Fruit fly (Drosophila melanogaster) whole organism, embryonic: ENCODE results near the gene dmrt93B.

Experiments used
- Bdp1 ChIP-seq: fragments of 200-800 bp; sonication (Bioruptor generic); optimal IDR thresholded peaks from 3 replicates; lab custom pipeline; 2016; ENCODE audit warnings: missing biosample characterization, missing genetic modification characterization
- Bgb ChIP-seq: fragments of 200-800 bp; sonication (Bioruptor generic); IDR thresholded peaks from 2 replicates; pipeline ENCODE4 v1.3.6; 2022; ENCODE audit warnings: missing biosample characterization, missing genetic modification characterization; ENCODE audit not compliant: partially characterized antibody
- BtbVII ChIP-seq: fragments of 200-800 bp; sonication (Bioruptor generic); optimal IDR thresholded peaks from 3 replicates; lab custom pipeline; 2017; ENCODE audit warnings: missing biosample characterization, mild to moderate bottlenecking, missing genetic modification characterization
- Bteb2 ChIP-seq: fragments of 200-800 bp; sonication (Bioruptor generic); optimal IDR thresholded peaks from 2 replicates; lab custom pipeline; 2016; ENCODE audit warnings: missing biosample characterization, missing genetic modification characterization
- CG1024 ChIP-seq: fragments of 200-800 bp; sonication (Bioruptor generic); IDR thresholded peaks from 2 replicates; pipeline ENCODE4 v1.3.6; 2022; ENCODE audit warnings: missing biosample characterization, missing genetic modification characterization
- CG10267 ChIP-seq: fragments of 200-800 bp; sonication (Bioruptor generic); optimal IDR thresholded peaks from 2 replicates; lab custom pipeline; 2018; ENCODE audit warnings: missing biosample characterization, mild to moderate bottlenecking, missing genetic modification characterization, moderate library complexity
- CG10959 ChIP-seq: fragments of 200-800 bp; sonication (Bioruptor generic); IDR thresholded peaks from 2 replicates; pipeline ENCODE4 v1.3.6; 2022; ENCODE audit warnings: missing biosample characterization, missing genetic modification characterization
- CG11398 ChIP-seq: fragments of 200-800 bp; sonication (Bioruptor generic); optimal IDR thresholded peaks from 2 replicates; lab custom pipeline; 2016; ENCODE audit warnings: missing biosample characterization, missing genetic modification characterization
- CG11695 ChIP-seq: fragments of 200-800 bp; sonication (Bioruptor generic); IDR thresholded peaks from 3 replicates; pipeline ENCODE4 v1.3.6; 2022; ENCODE audit warnings: missing biosample characterization, missing genetic modification characterization
- CG11696 ChIP-seq: fragments of 200-800 bp; sonication (Bioruptor generic); IDR thresholded peaks from 2 replicates; pipeline ENCODE4 v1.3.6; 2022; ENCODE audit warnings: missing biosample characterization, missing genetic modification characterization
- CG12104 ChIP-seq: fragments of 200-800 bp; sonication (Bioruptor generic); optimal IDR thresholded peaks from 3 replicates; lab custom pipeline; 2016; ENCODE audit warnings: missing biosample characterization, missing genetic modification characterization
- CG12769 ChIP-seq: fragments of 200-800 bp; sonication (Bioruptor generic); optimal IDR thresholded peaks from 2 replicates; lab custom pipeline; 2019; ENCODE audit warnings: missing biosample characterization, mild to moderate bottlenecking, missing genetic modification characterization, moderate library complexity
- CG12942 ChIP-seq: fragments of 200-800 bp; sonication (Bioruptor generic); optimal IDR thresholded peaks from 3 replicates; lab custom pipeline; 2016; ENCODE audit warnings: missing biosample characterization, missing genetic modification characterization
- CG13123 ChIP-seq: fragments of 200-800 bp; sonication (Bioruptor generic); optimal IDR thresholded peaks from 2 replicates; lab custom pipeline; 2016; ENCODE audit warnings: missing biosample characterization, missing genetic modification characterization
- CG16779 ChIP-seq: fragments of 200-800 bp; sonication (Bioruptor generic); IDR thresholded peaks from 2 replicates; pipeline ENCODE4 v1.3.6; 2022; ENCODE audit warnings: missing biosample characterization, missing genetic modification characterization
- CG17612 ChIP-seq: fragments of 200-800 bp; sonication (Bioruptor generic); IDR thresholded peaks from 2 replicates; pipeline ENCODE4 v1.3.6; 2022; ENCODE audit warnings: missing biosample characterization, missing genetic modification characterization
- CG1792 ChIP-seq: fragments of 200-800 bp; sonication (Bioruptor generic); optimal IDR thresholded peaks from 2 replicates; lab custom pipeline; 2016; ENCODE audit warnings: missing biosample characterization, missing genetic modification characterization
- CG18262 ChIP-seq: fragments of 200-800 bp; optimal IDR thresholded peaks from 3 replicates; lab custom pipeline; 2019; ENCODE audit warnings: missing biosample characterization, mild to moderate bottlenecking, missing genetic modification characterization, moderate library complexity
- CG2889 ChIP-seq: fragments of 200-800 bp; sonication (Bioruptor generic); IDR thresholded peaks from 3 replicates; pipeline ENCODE4 v1.3.6; 2022; ENCODE audit warnings: missing biosample characterization, missing genetic modification characterization
- CG31441 ChIP-seq: fragments of 200-800 bp; sonication (Bioruptor generic); IDR thresholded peaks from 2 replicates; pipeline ENCODE4 v1.3.6; 2022; ENCODE audit warnings: missing biosample characterization, missing genetic modification characterization
- CG32772 ChIP-seq: fragments of 200-800 bp; sonication (Bioruptor generic); IDR thresholded peaks from 2 replicates; pipeline ENCODE4 v1.3.6; 2022; ENCODE audit warnings: missing biosample characterization, missing genetic modification characterization
- CG3726 ChIP-seq: fragments of 200-800 bp; sonication (Bioruptor generic); IDR thresholded peaks from 3 replicates; pipeline ENCODE4, ENCODE4 v1.3.6; 2022; ENCODE audit warnings: missing biosample characterization, missing genetic modification characterization
- CG6175 ChIP-seq: fragments of 200-800 bp; sonication (Bioruptor generic); IDR thresholded peaks from 3 replicates; pipeline ENCODE4 v1.3.6; 2022; ENCODE audit warnings: missing biosample characterization, missing genetic modification characterization
- CG6272 ChIP-seq: fragments of 200-800 bp; sonication (Bioruptor generic); IDR thresholded peaks from 2 replicates; pipeline ENCODE4 v1.3.6; 2022; ENCODE audit warnings: missing biosample characterization, missing genetic modification characterization
- CG9932 ChIP-seq: fragments of 200-800 bp; sonication (Bioruptor generic); IDR thresholded peaks from 2 replicates; pipeline ENCODE4 v1.3.6; 2022; ENCODE audit warnings: missing biosample characterization, missing genetic modification characterization
- Camta ChIP-seq: fragments of 200-800 bp; sonication (Bioruptor generic); optimal IDR thresholded peaks from 2 replicates; lab custom pipeline; 2016; ENCODE audit warnings: missing biosample characterization, missing genetic modification characterization
- Dll ChIP-seq: fragments of 200-800 bp; sonication (Bioruptor generic); IDR thresholded peaks from 4 replicates; pipeline ENCODE4 v1.3.6; 2022; ENCODE audit warnings: missing biosample characterization, missing genetic modification characterization; ENCODE audit not compliant: partially characterized antibody
- Drgx ChIP-seq: fragments of 200-800 bp; sonication (Bioruptor generic); IDR thresholded peaks from 2 replicates; pipeline ENCODE4 v1.3.6; 2022; ENCODE audit warnings: missing biosample characterization, missing genetic modification characterization
- HLHmδ ChIP-seq: fragments of 200-800 bp; sonication (Bioruptor generic); optimal IDR thresholded peaks from 2 replicates; lab custom pipeline; 2018; ENCODE audit warnings: missing biosample characterization, mild to moderate bottlenecking, missing genetic modification characterization, moderate library complexity
- HmgZ ChIP-seq: fragments of 200-800 bp; sonication (Bioruptor generic); optimal IDR thresholded peaks from 2 replicates; lab custom pipeline; 2018; ENCODE audit warnings: missing biosample characterization, mild to moderate bottlenecking, missing genetic modification characterization
- Hr51 ChIP-seq, 2 experiments: fragments of 200-800 bp; sonication (Bioruptor generic); optimal IDR thresholded peaks; 2 replicates in 1 of 2; 3 replicates in 1 of 2; lab custom pipeline; 2016 to 2018; ENCODE audit warnings: missing biosample characterization in 2 of 2, missing genetic modification characterization in 2 of 2, mild to moderate bottlenecking in 1 of 2, moderate library complexity in 1 of 2
- Meics ChIP-seq: fragments of 200-800 bp; sonication (Bioruptor generic); optimal IDR thresholded peaks from 2 replicates; lab custom pipeline; 2017; ENCODE audit warnings: missing biosample characterization, mild to moderate bottlenecking, missing genetic modification characterization
- Ravus ChIP-seq: fragments of 200-800 bp; sonication (Bioruptor generic); IDR thresholded peaks from 2 replicates; pipeline ENCODE4 v1.3.6; 2022; ENCODE audit warnings: missing biosample characterization, missing genetic modification characterization
- Rx ChIP-seq: fragments of 200-800 bp; sonication (Bioruptor generic); IDR thresholded peaks from 2 replicates; pipeline ENCODE4 v1.3.6; 2022; ENCODE audit warnings: missing biosample characterization, missing genetic modification characterization
- Side ChIP-seq: fragments of 200-800 bp; sonication (Bioruptor generic); optimal IDR thresholded peaks from 2 replicates; lab custom pipeline; 2016; ENCODE audit warnings: missing biosample characterization, missing genetic modification characterization
- Spps ChIP-seq: fragments of 200-800 bp; sonication (Bioruptor generic); optimal IDR thresholded peaks from 2 replicates; lab custom pipeline; 2018; ENCODE audit warnings: missing biosample characterization, mild to moderate bottlenecking, missing genetic modification characterization
- bcd ChIP-seq: fragments of 200-800 bp; sonication (Bioruptor generic); optimal IDR thresholded peaks from 2 replicates; lab custom pipeline; 2017; ENCODE audit warnings: missing biosample characterization, mild to moderate bottlenecking, missing genetic modification characterization
- caup ChIP-seq: fragments of 200-800 bp; sonication (Bioruptor generic); optimal IDR thresholded peaks from 3 replicates; lab custom pipeline; 2017; ENCODE audit warnings: missing biosample characterization, mild to moderate bottlenecking, missing genetic modification characterization, moderate library complexity; ENCODE audit not compliant: severe bottlenecking
- cg ChIP-seq: fragments of 200-800 bp; sonication (Bioruptor generic); optimal IDR thresholded peaks from 3 replicates; lab custom pipeline; 2019; ENCODE audit warnings: missing biosample characterization, mild to moderate bottlenecking, missing genetic modification characterization, moderate library complexity
- chn ChIP-seq: fragments of 200-800 bp; sonication (Bioruptor generic); optimal IDR thresholded peaks from 2 replicates; lab custom pipeline; 2016; ENCODE audit warnings: missing biosample characterization, missing genetic modification characterization
- ci ChIP-seq: fragments of 200-800 bp; sonication (Bioruptor generic); IDR thresholded peaks from 3 replicates; pipeline ENCODE4 v1.3.6; 2022; ENCODE audit warnings: missing biosample characterization, missing genetic modification characterization
- corto ChIP-seq: fragments of 200-800 bp; sonication (Bioruptor generic); optimal IDR thresholded peaks from 2 replicates; lab custom pipeline; 2016; ENCODE audit warnings: missing biosample characterization, mild to moderate bottlenecking, missing genetic modification characterization, moderate library complexity
- ewg ChIP-seq: fragments of 200-800 bp; sonication (Bioruptor generic); optimal IDR thresholded peaks from 3 replicates; lab custom pipeline; 2017; ENCODE audit warnings: mild to moderate bottlenecking, missing biosample characterization, missing genetic modification reagents, missing genetic modification characterization
- her ChIP-seq: fragments of 200-800 bp; sonication (Bioruptor generic); optimal IDR thresholded peaks from 2 replicates; lab custom pipeline; 2016; ENCODE audit warnings: missing biosample characterization, missing genetic modification characterization
- peb ChIP-seq: fragments of 200-800 bp; sonication (Bioruptor generic); IDR thresholded peaks from 2 replicates; pipeline ENCODE4 v1.3.6; 2022; ENCODE audit warnings: missing biosample characterization, missing genetic modification characterization
- ro ChIP-seq: fragments of 200-800 bp; sonication (Bioruptor generic); IDR thresholded peaks from 2 replicates; pipeline ENCODE4 v1.3.6; 2022; ENCODE audit warnings: missing biosample characterization, missing genetic modification characterization
- sim ChIP-seq: fragments of 200-800 bp; sonication (Bioruptor generic); IDR thresholded peaks from 2 replicates; pipeline ENCODE4 v1.3.6; 2022; ENCODE audit warnings: missing biosample characterization, missing genetic modification characterization
- slp2 ChIP-seq: fragments of 200-800 bp; sonication (Bioruptor generic); optimal IDR thresholded peaks from 2 replicates; lab custom pipeline; 2016; ENCODE audit warnings: missing biosample characterization, missing genetic modification characterization
- tap ChIP-seq: fragments of 200-800 bp; optimal IDR thresholded peaks from 3 replicates; lab custom pipeline; 2019; ENCODE audit warnings: missing biosample characterization, mild to moderate bottlenecking, missing genetic modification characterization, moderate library complexity
- usp ChIP-seq: fragments of >200 bp; optimal IDR thresholded peaks from 2 replicates; lab custom pipeline; 2017; ENCODE audit warnings: missing biosample characterization, missing genetic modification characterization

The dmrt93B gene

DNA sequence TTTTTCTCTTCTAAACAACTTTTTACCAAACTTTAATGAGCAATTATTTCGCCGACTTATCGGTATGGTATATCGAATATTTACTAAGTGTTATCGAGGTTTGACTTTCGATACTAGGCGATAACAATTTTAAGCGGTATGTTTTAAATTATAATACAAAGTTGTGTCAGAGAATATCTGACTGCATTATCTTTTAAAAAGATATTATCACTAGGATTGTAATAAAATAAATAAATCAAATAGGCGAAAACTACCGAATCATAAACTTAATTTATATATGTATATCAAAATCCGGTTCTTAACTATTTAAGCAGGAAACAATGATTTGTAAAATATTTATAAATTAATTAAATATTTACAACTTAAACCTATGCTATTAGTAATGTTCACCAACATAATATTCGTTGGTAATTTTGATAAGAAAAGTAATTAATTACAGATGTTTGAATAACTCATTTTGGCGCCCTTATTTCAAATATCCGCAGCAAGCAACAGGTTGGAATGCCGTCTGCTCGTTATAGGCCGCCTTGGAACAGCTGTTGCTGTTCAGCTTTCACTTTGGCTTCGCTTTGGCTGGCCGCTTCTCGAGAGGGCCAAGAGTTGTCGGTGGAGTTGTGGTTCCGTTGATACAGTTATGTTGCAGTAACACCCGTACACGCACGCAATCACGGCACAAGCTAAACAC is 34.2 kb downstream of the dmrt93B start, which contains the start of the genes Sec15 and rtet (continued):
- TF ChIP-seq CG11398 (GFP tag; lab: Kevin White, UChicago) = no peak
- no peak for TF ChIP-seq corto (GFP tag; lab: Kevin White, UChicago)
- TF ChIP-seq CG1792 (GFP tag; lab: Kevin White, UChicago) = peak; percentile 91
- no peak for TF ChIP-seq CG13123 (GFP tag; lab: Kevin White, UChicago)
- TF ChIP-seq caup = peak; percentile 41
- TF ChIP-seq chn (GFP tag; lab: Kevin White, UChicago) = peak; percentile 15
- peak; percentile 75; the same call in 3 of the 4 replicates for TF ChIP-seq Dll (GFP tag; lab: Robert Waterston, UW)
- peak; percentile 64 for TF ChIP-seq CG6272
- peak; percentile 57 for TF ChIP-seq CG9932 (GFP tag; lab: Robert Waterston, UW)
- TF ChIP-seq CG11695 (GFP tag; lab: Robert Waterston, UW) = no peak
- peak; percentile 50 to 74 for TF ChIP-seq Hr51 (GFP tag; optimal IDR thresholded peaks at IDR 0.05; lab: Kevin White, UChicago)
- peak; percentile 48; the same call in 1 of the 2 replicates for TF ChIP-seq CG1024 (GFP tag; lab: Robert Waterston, UW)
- TF ChIP-seq Bdp1 (GFP tag; lab: Kevin White, UChicago) = peak; percentile 10
- TF ChIP-seq Rx = peak; percentile 6; the same call in 1 of the 2 replicates
- TF ChIP-seq usp (GFP tag; lab: Kevin White, UChicago) = no peak
- TF ChIP-seq sim (GFP tag; lab: Robert Waterston, UW) = no peak
- TF ChIP-seq slp2 = peak; percentile 25
- no peak for TF ChIP-seq Ravus (GFP tag; lab: Robert Waterston, UW)
- peak; percentile 54 for TF ChIP-seq CG18262
- TF ChIP-seq CG16779 = 0 out of 2 replicates have a peak, but pooled peaks have one; percentile 26
- no peak for TF ChIP-seq Side (GFP tag; lab: Kevin White, UChicago)
- TF ChIP-seq Bteb2 (GFP tag; lab: Kevin White, UChicago) = peak; percentile 28
- no peak for TF ChIP-seq CG17612 (GFP tag; lab: Robert Waterston, UW)
- TF ChIP-seq Meics (GFP tag; lab: Kevin White, UChicago) = peak; percentile 62
- no peak for TF ChIP-seq Spps (tag; lab: Kevin White, UChicago)
- no peak for TF ChIP-seq CG10959 (GFP tag; lab: Robert Waterston, UW)
- no peak for TF ChIP-seq Camta (GFP tag; lab: Kevin White, UChicago)
- TF ChIP-seq Bgb (GFP tag; lab: Robert Waterston, UW) = peak; percentile 34
- TF ChIP-seq her (GFP tag; lab: Kevin White, UChicago) = no peak
- peak; percentile 45 for TF ChIP-seq bcd (GFP tag; lab: Kevin White, UChicago)
- TF ChIP-seq CG31441 = peak; percentile 55
- TF ChIP-seq HLHmδ (GFP tag; lab: Kevin White, UChicago) = no peak
- TF ChIP-seq tap (tag; lab: Kevin White, UChicago) = no peak
- TF ChIP-seq CG3726 (GFP tag; lab: Robert Waterston, UW) = no peak
- no peak for TF ChIP-seq CG11696 (GFP tag; lab: Robert Waterston, UW)
- no peak for TF ChIP-seq CG6175 (GFP tag; lab: Robert Waterston, UW)
- no peak for TF ChIP-seq cg
- TF ChIP-seq ro = no peak
- peak; percentile 60 for TF ChIP-seq CG10267 (tag; lab: Kevin White, UChicago)
- TF ChIP-seq CG2889 (GFP tag; lab: Robert Waterston, UW) = peak; percentile 42; the same call in 1 of the 3 replicates
- TF ChIP-seq CG32772 = no peak; the same call in 1 of the 2 replicates
- peak; percentile 60 for TF ChIP-seq ewg (GFP tag; lab: Kevin White, UChicago)
- TF ChIP-seq Drgx (GFP tag; lab: Robert Waterston, UW) = 0 out of 2 replicates have a peak, but pooled peaks have one; percentile 19
- peak; percentile 64 for TF ChIP-seq HmgZ (tag; lab: Kevin White, UChicago)
- peak; percentile 21 for TF ChIP-seq CG12104 (GFP tag; lab: Kevin White, UChicago)
- TF ChIP-seq ci (GFP tag; lab: Robert Waterston, UW) = peak; percentile 75
- peak; percentile 9 for TF ChIP-seq BtbVII (GFP tag; lab: Kevin White, UChicago)
- peak; percentile 38 for TF ChIP-seq CG12942 (GFP tag; lab: Kevin White, UChicago)
- no peak for TF ChIP-seq CG12769 (tag; lab: Kevin White, UChicago)
- peak; percentile 30; the same call in 1 of the 2 replicates for TF ChIP-seq peb (GFP tag; lab: Robert Waterston, UW)
